Worm (Caenorhabditis elegans) whole organism, L4/young adult: Measurements from ENCODE around the gene C14C11.4.

ENCODE experiments used
- W03F9.2 ChIP-seq: fragments of 150-350 bp; optimal IDR thresholded peaks from 2 replicates; lab custom pipeline; 2014; ENCODE audit warnings: missing biosample characterization, missing genetic modification characterization
- dao-5 ChIP-seq: sonication (generic microtip); optimal IDR thresholded peaks from 2 replicates; lab custom pipeline; 2016; ENCODE audit warnings: missing genotype, missing genetic modification characterization, moderate library complexity, missing compliant biosample characterization
- him-1 ChIP-seq: sonication (generic microtip); optimal IDR thresholded peaks from 2 replicates; lab custom pipeline; 2016; ENCODE audit warnings: missing genotype, missing genetic modification reagents, missing genetic modification characterization, missing compliant biosample characterization

- TF ChIP-seq him-1 (tag; lab: Kevin White, UChicago): no peak
- no peak for TF ChIP-seq dao-5 (tag; lab: Kevin White, UChicago)
- no peak for TF ChIP-seq W03F9.2 (tag; lab: Kevin White, UChicago)
Observed at ce11 chrV:5668968-5669367, 21.6 kb downstream of the C14C11.4 start.
